Worm (Caenorhabditis elegans) whole organism, L4/young adult: Measurements from ENCODE around the gene ncx-5.

Experiments used
- W03F9.2 ChIP-seq: fragments of 150-350 bp; optimal IDR thresholded peaks from 2 replicates; lab custom pipeline; 2014; ENCODE audit warnings: missing biosample characterization, missing genetic modification characterization
- dao-5 ChIP-seq: sonication (generic microtip); optimal IDR thresholded peaks from 2 replicates; lab custom pipeline; 2016; ENCODE audit warnings: missing genotype, missing genetic modification characterization, moderate library complexity, missing compliant biosample characterization
- him-1 ChIP-seq: sonication (generic microtip); optimal IDR thresholded peaks from 2 replicates; lab custom pipeline; 2016; ENCODE audit warnings: missing genotype, missing genetic modification reagents, missing genetic modification characterization, missing compliant biosample characterization

Gene ncx-5

ce11 chrV:10471007-10471406, 18.9 kb downstream of the ncx-5 start:
- TF ChIP-seq dao-5 (no peak), W03F9.2 (tag; lab: Kevin White, UChicago) (no peak), him-1 (no peak)

ce11 chrV:10469845-10470244, 20.1 kb downstream of the ncx-5 start:
- TF ChIP-seq him-1 (no peak), W03F9.2 (tag; lab: Kevin White, UChicago) (no peak), dao-5 (no peak)

ce11 chrV:10468709-10469108, 21.2 kb downstream of the ncx-5 start:
- TF ChIP-seq dao-5 (no peak), W03F9.2 (tag; lab: Kevin White, UChicago) (no peak), him-1 (no peak)

- TF ChIP-seq W03F9.2 (tag; lab: Kevin White, UChicago): no peak
- no peak for TF ChIP-seq him-1
Measured at ce11 chrV:10468190-10468589, 21.7 kb downstream of the ncx-5 start, which contains the start of gene egl-9. Gene egl-9 (plus strand): TSS chrV:10468517.

ce11 chrV:10467659-10468058, 22.2 kb downstream of the ncx-5 start:
- TF ChIP-seq dao-5 (no peak), him-1 (no peak), W03F9.2 (tag; lab: Kevin White, UChicago) (no peak)

ce11 chrV:10467104-10467503, 22.8 kb downstream of the ncx-5 start:
- no peak for TF ChIP-seq him-1
- no peak for TF ChIP-seq W03F9.2 (tag; lab: Kevin White, UChicago)

ce11 chrV:10466607-10467092, 23.2 kb downstream of the ncx-5 start:
- no peak for TF ChIP-seq dao-5
- TF ChIP-seq him-1: peak; percentile 85
- TF ChIP-seq W03F9.2 (tag; lab: Kevin White, UChicago): peak; percentile 81

- TF ChIP-seq dao-5: no peak
- no peak for TF ChIP-seq him-1
- TF ChIP-seq W03F9.2 (tag; lab: Kevin White, UChicago): no peak
Measured at ce11 chrV:10465478-10465877, 24.4 kb downstream of the ncx-5 start.

- TF ChIP-seq W03F9.2 (tag; lab: Kevin White, UChicago) (no peak), dao-5 (no peak), him-1 (no peak)
Measured at ce11 chrV:10464746-10465145, 25.2 kb downstream of the ncx-5 start.

- no peak for TF ChIP-seq him-1
- TF ChIP-seq W03F9.2 (tag; lab: Kevin White, UChicago): no peak
- TF ChIP-seq dao-5: no peak
Measured at ce11 chrV:10464160-10464559, 25.7 kb downstream of the ncx-5 start.

- TF ChIP-seq him-1: no peak
- TF ChIP-seq W03F9.2 (tag; lab: Kevin White, UChicago): no peak
- no peak for TF ChIP-seq dao-5
Measured at ce11 chrV:10463276-10463675, 26.6 kb downstream of the ncx-5 start, which contains the start of gene F22E12.3. Gene F22E12.3 (minus strand): TSS chrV:10463376.

- TF ChIP-seq him-1 (no peak), W03F9.2 (tag; lab: Kevin White, UChicago) (no peak), dao-5 (no peak)
Measured at ce11 chrV:10462066-10462465, 27.8 kb downstream of the ncx-5 start, which contains the start of gene chw-1. Gene chw-1 (plus strand): TSS chrV:10462282.

- TF ChIP-seq W03F9.2 (tag; lab: Kevin White, UChicago) (no peak), him-1 (no peak), dao-5 (no peak)
Measured at ce11 chrV:10460685-10461084, 29.2 kb downstream of the ncx-5 start.

- TF ChIP-seq W03F9.2 (tag; lab: Kevin White, UChicago): no peak
Measured at ce11 chrV:10457247-10457646, 32.7 kb downstream of the ncx-5 start, which contains the start of gene F22E12.1. Gene F22E12.1 (minus strand): TSS chrV:10457347.

- TF ChIP-seq him-1: no peak
- no peak for TF ChIP-seq dao-5
- no peak for TF ChIP-seq W03F9.2 (tag; lab: Kevin White, UChicago)
Measured at ce11 chrV:10453466-10453865, 36.4 kb downstream of the ncx-5 start, which contains the start of gene Y32F6A.5. Gene Y32F6A.5 (minus strand): TSS chrV:10453605.
